Fruit fly (Drosophila melanogaster): ENCODE results near the gene Ptp61F.
A peak's percentile ranks its signal among the peaks of the same experiment; 100 is the strongest.

Gene Ptp61F

dm6 chr3L:1496408-1496807, 21.4 kb upstream of the Ptp61F start, which contains the start of gene CG12084 (continued):
- TF ChIP-seq CG4360 (GFP tag; IDR thresholded peaks at IDR 0.05) (no peak), Spps (tag; optimal IDR thresholded peaks at IDR 0.05) (no peak), CG15073 (GFP tag; optimal IDR thresholded peaks at IDR 0.05) (no peak), nau (GFP tag; optimal IDR thresholded peaks at IDR 0.05) (no peak), caup (GFP tag; optimal IDR thresholded peaks at IDR 0.05; ENCODE audit: severe bottlenecking) (no peak), CG11247 (GFP tag; IDR thresholded peaks at IDR 0.05) (no peak), cg (GFP tag; optimal IDR thresholded peaks at IDR 0.05) (no peak), CG8359 (GFP tag; optimal IDR thresholded peaks at IDR 0.05; ENCODE audit: borderline replicate concordance) (no peak), CG6654 (GFP tag; optimal IDR thresholded peaks at IDR 0.05) (no peak), CG6791 (GFP tag; IDR thresholded peaks at IDR 0.05; ENCODE audit: partially characterized antibody) (no peak), cwo (GFP tag; optimal IDR thresholded peaks at IDR 0.05) (no peak), ab (GFP tag; optimal IDR thresholded peaks at IDR 0.05) (no peak), Hr78 (GFP tag; optimal IDR thresholded peaks at IDR 0.05) (no peak), CG2202 (tag; optimal IDR thresholded peaks at IDR 0.05) (no peak), Ptx1 (GFP tag; IDR thresholded peaks at IDR 0.05) (no peak), CG1233 (GFP tag; optimal IDR thresholded peaks at IDR 0.05) (no peak), Sin3A (optimal IDR thresholded peaks at IDR 0.05) (peak; percentile 64), CG17568 (GFP tag; optimal IDR thresholded peaks at IDR 0.05) (no peak), pros (GFP tag; optimal IDR thresholded peaks at IDR 0.05) (no peak), gfzf (GFP tag; optimal IDR thresholded peaks at IDR 0.05) (peak; percentile 96), CG4617 (GFP tag; optimal IDR thresholded peaks at IDR 0.05; ENCODE audit: borderline replicate concordance) (peak; percentile 89), CG31388 (GFP tag; optimal IDR thresholded peaks at IDR 0.05) (no peak), CG15269 (tag; optimal IDR thresholded peaks at IDR 0.05) (no peak), HmgD (GFP tag; optimal IDR thresholded peaks at IDR 0.05) (no peak), vvl (GFP tag; IDR thresholded peaks at IDR 0.05) (0 out of 2 replicates have a peak, but pooled peaks have one; percentile 10), Bteb2 (GFP tag; optimal IDR thresholded peaks at IDR 0.05) (no peak), Hey (tag; optimal IDR thresholded peaks at IDR 0.05) (no peak), TFAM (GFP tag; optimal IDR thresholded peaks at IDR 0.05) (no peak), Dbx (GFP tag; IDR thresholded peaks at IDR 0.05) (no peak), unc-4 (GFP tag; IDR thresholded peaks at IDR 0.05; ENCODE audit: partially characterized antibody) (0 out of 2 replicates have a peak, but pooled peaks have one; percentile 29), fd96Cb (tag; optimal IDR thresholded peaks at IDR 0.05) (no peak), fru (optimal IDR thresholded peaks at IDR 0.05) (no peak), Abd-B (GFP tag; optimal IDR thresholded peaks at IDR 0.05) (no peak), CG4328 (GFP tag; optimal IDR thresholded peaks at IDR 0.05) (no peak), CG43689 (GFP tag; IDR thresholded peaks at IDR 0.05) (no peak), CG2712 (tag; optimal IDR thresholded peaks at IDR 0.05) (no peak), CG7556 (GFP tag; optimal IDR thresholded peaks at IDR 0.05) (no peak), CG6683 (GFP tag; optimal IDR thresholded peaks at IDR 0.05) (no peak), salm (tag; optimal IDR thresholded peaks at IDR 0.05) (no peak), CG1024 (GFP tag; IDR thresholded peaks at IDR 0.05) (no peak), croc (GFP tag; conservative IDR thresholded peaks at IDR 0.05) (no peak), CG31224 (GFP tag; IDR thresholded peaks at IDR 0.05) (no peak), lilli (GFP tag; optimal IDR thresholded peaks at IDR 0.05) (no peak), Fer1 (GFP tag; optimal IDR thresholded peaks at IDR 0.05) (no peak), cato (GFP tag; optimal IDR thresholded peaks at IDR 0.05; ENCODE audit: borderline replicate concordance) (no peak), CG8924 (tag; optimal IDR thresholded peaks at IDR 0.05) (no peak), CG9876 (GFP tag; optimal IDR thresholded peaks at IDR 0.05) (no peak), CG4282 (GFP tag; optimal IDR thresholded peaks at IDR 0.05) (no peak), Oaz (GFP tag; IDR thresholded peaks at IDR 0.05) (no peak), CG11085 (GFP tag; IDR thresholded peaks at IDR 0.05) (no peak), CG15601 (tag; optimal IDR thresholded peaks at IDR 0.05) (no peak)

Measured in whole organism, embryonic.